Worm (Caenorhabditis elegans) whole organism, midembryonic: ENCODE data around the gene T28A11.18.

Source experiments
- T22C8.4 ChIP-seq: fragments of 200-800 bp; sonication (Bioruptor generic); IDR thresholded peaks from 2 replicates; pipeline ENCODE4 v1.3.6; 2022; ENCODE audit warnings: missing genetic modification characterization, missing compliant biosample characterization
- cog-1 ChIP-seq: sonication (generic microtip); optimal IDR thresholded peaks from 2 replicates; lab custom pipeline; 2016; ENCODE audit warnings: missing genetic modification characterization, missing compliant biosample characterization
- flt-1 ChIP-seq: fragments of 200-800 bp; sonication (Bioruptor generic); IDR thresholded peaks from 2 replicates; pipeline ENCODE4 v1.3.6; 2022; ENCODE audit warnings: missing genetic modification characterization, missing compliant biosample characterization
- klf-2 ChIP-seq: fragments of 200-800 bp; sonication (Bioruptor generic); conservative IDR thresholded peaks from 2 replicates; pipeline ENCODE4 v1.3.6; 2022; ENCODE audit warnings: missing genetic modification reagents, missing genetic modification characterization, missing compliant biosample characterization
- med-1 ChIP-seq: sonication (generic microtip); optimal IDR thresholded peaks from 2 replicates; lab custom pipeline; 2017; ENCODE audit warnings: missing genetic modification characterization, mild to moderate bottlenecking, missing compliant biosample characterization, antibody characterized with exemption, missing genetic modification reagents; ENCODE audit not compliant: insufficient read depth
- ref-1 ChIP-seq: fragments of 200-800 bp; sonication (Bioruptor generic); conservative IDR thresholded peaks from 2 replicates; pipeline ENCODE4 v1.3.6; 2022; ENCODE audit warnings: missing genetic modification reagents, missing genetic modification characterization, missing compliant biosample characterization
- tab-1 ChIP-seq: fragments of 200-800 bp; sonication (Bioruptor generic); IDR thresholded peaks from 2 replicates; pipeline ENCODE4 v1.3.6; 2022; ENCODE audit warnings: missing genetic modification characterization, missing compliant biosample characterization
- ztf-23 ChIP-seq: fragments of 200-800 bp; sonication (Bioruptor generic); IDR thresholded peaks from 2 replicates; pipeline ENCODE4 v1.3.6; 2022; ENCODE audit warnings: missing genetic modification reagents, missing genetic modification characterization, missing compliant biosample characterization
- ztf-29 ChIP-seq: fragments of 200-800 bp; sonication (Bioruptor generic); IDR thresholded peaks from 2 replicates; pipeline ENCODE4 v1.3.6; 2022; ENCODE audit warnings: missing genetic modification reagents, missing genetic modification characterization, missing compliant biosample characterization

T28A11.18 gene

DNA sequence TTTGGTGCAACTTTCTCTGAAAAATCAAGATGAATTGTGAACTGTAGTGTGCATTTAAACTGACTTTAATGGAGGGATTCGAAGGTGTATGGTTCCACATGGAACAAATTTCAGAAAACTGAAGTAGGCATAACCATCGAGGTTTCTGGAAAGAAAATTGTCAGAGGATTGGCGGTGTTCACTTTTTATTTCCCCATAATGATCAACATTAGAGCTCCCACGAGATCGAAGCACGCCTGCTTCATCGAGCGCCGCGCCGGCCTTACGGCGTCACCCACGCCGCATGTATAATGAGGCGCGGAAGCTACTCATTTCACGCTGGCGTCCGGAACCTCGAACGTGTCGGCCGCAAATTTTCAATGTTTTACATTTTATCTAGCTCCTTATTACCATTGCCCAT is 20.3 kb upstream of the T28A11.18 start:
- TF ChIP-seq klf-2 (GFP tag; lab: Robert Waterston, UW) (no peak), med-1 (GFP tag; lab: Kevin White, UChicago) (no peak), ztf-23 (GFP tag; lab: Robert Waterston, UW) (no peak), tab-1 (GFP tag; lab: Robert Waterston, UW) (no peak), cog-1 (tag; lab: Kevin White, UChicago) (no peak), ref-1 (GFP tag; lab: Robert Waterston, UW) (no peak), ztf-29 (no peak), T22C8.4 (GFP tag; lab: Robert Waterston, UW) (no peak), flt-1 (no peak)

DNA sequence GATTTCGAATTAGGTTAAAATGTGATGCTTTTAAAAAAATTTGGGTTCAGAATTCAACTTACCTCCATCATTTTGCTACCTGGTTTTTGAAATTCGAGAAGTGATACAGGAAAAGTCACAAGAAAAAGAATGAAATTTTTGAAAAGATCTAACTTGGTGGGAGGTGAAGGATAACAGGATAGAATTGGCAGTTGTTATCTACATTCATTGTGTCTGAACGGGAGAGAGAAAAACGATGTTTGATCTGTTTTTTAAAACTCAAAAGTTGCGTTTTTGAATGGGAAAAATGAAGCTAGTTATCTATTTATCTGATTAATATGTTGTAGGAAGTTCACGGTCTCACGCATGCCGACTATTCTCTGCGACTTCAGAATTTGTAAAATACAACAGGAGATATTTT is 19.5 kb upstream of the T28A11.18 start, which contains the start of gene F35F10.7:
Gene F35F10.7, minus strand, starts transcription at position 101 of the 400 bp plus-strand sequence.
- no peak for TF ChIP-seq ztf-23 (GFP tag; lab: Robert Waterston, UW)
- no peak for TF ChIP-seq ref-1 (GFP tag; lab: Robert Waterston, UW)
- TF ChIP-seq cog-1 (tag; lab: Kevin White, UChicago) = no peak
- no peak for TF ChIP-seq klf-2 (GFP tag; lab: Robert Waterston, UW)
- no peak for TF ChIP-seq med-1 (GFP tag; lab: Kevin White, UChicago)
- no peak for TF ChIP-seq T22C8.4 (GFP tag; lab: Robert Waterston, UW)
- no peak for TF ChIP-seq tab-1 (GFP tag; lab: Robert Waterston, UW)
- TF ChIP-seq flt-1 = no peak
- no peak for TF ChIP-seq ztf-29

ce11 chrV:3284629-3285028 is 16.8 kb upstream of the T28A11.18 start, which contains the start of gene F35F10.5:
Gene F35F10.5 (plus strand): TSS chrV:3284929.
- no peak for TF ChIP-seq cog-1 (tag; lab: Kevin White, UChicago)
- no peak for TF ChIP-seq klf-2 (GFP tag; lab: Robert Waterston, UW)
- TF ChIP-seq tab-1 (GFP tag; lab: Robert Waterston, UW) = no peak
- 0 out of 2 replicates have a peak, but pooled peaks have one; percentile 25 for TF ChIP-seq ztf-23 (GFP tag; lab: Robert Waterston, UW)
- TF ChIP-seq med-1 (GFP tag; lab: Kevin White, UChicago) = no peak

ce11 chrV:3282957-3283356 is 15.1 kb upstream of the T28A11.18 start, which contains the start of gene str-64:
Gene str-64 (plus strand): TSS chrV:3283257.
- TF ChIP-seq tab-1 (GFP tag; lab: Robert Waterston, UW) = no peak

ce11 chrV:3281523-3281922 is 13.7 kb upstream of the T28A11.18 start, which contains the start of gene T28A11.25:
Gene T28A11.25 (plus strand): TSS chrV:3281823.
- TF ChIP-seq klf-2 (GFP tag; lab: Robert Waterston, UW) = no peak
- TF ChIP-seq tab-1 (GFP tag; lab: Robert Waterston, UW) = no peak
- TF ChIP-seq med-1 (GFP tag; lab: Kevin White, UChicago) = no peak
- no peak for TF ChIP-seq flt-1
- no peak for TF ChIP-seq cog-1 (tag; lab: Kevin White, UChicago)
- TF ChIP-seq ztf-29 = no peak
- TF ChIP-seq T22C8.4 (GFP tag; lab: Robert Waterston, UW) = no peak

DNA sequence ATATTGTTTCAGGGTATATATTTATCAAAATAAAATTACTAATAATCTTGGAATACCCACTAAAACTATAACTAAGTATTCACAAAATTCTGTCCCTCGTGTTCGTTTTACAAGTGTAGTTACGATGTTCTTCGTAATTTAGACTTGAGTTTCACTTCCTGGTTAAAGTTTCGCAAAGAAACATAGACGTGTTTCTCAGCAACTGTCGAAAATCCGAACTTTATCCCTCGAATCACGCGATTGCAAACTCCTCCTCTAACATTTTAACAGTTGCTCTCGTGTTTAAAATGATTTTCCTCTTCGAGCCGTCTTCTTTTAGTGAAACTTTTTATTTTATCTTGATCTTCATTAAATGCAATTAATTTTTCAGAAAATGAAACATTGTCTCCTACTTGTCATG is 12.2 kb upstream of the T28A11.18 start, which contains the start of gene T28A11.2:
Gene T28A11.2, plus strand, starts transcription at position 371 of the 400 bp plus-strand sequence.
- no peak for TF ChIP-seq ztf-23 (GFP tag; lab: Robert Waterston, UW)
- TF ChIP-seq ztf-29 = no peak
- TF ChIP-seq tab-1 (GFP tag; lab: Robert Waterston, UW) = no peak
- TF ChIP-seq klf-2 (GFP tag; lab: Robert Waterston, UW) = no peak
- TF ChIP-seq flt-1 = no peak
- TF ChIP-seq med-1 (GFP tag; lab: Kevin White, UChicago) = no peak
- no peak for TF ChIP-seq cog-1 (tag; lab: Kevin White, UChicago)
- no peak for TF ChIP-seq T22C8.4 (GFP tag; lab: Robert Waterston, UW)
- no peak for TF ChIP-seq ref-1 (GFP tag; lab: Robert Waterston, UW)

- no peak for TF ChIP-seq cog-1 (tag; lab: Kevin White, UChicago)
- TF ChIP-seq flt-1 = no peak
- TF ChIP-seq ztf-23 (GFP tag; lab: Robert Waterston, UW) = no peak
- TF ChIP-seq med-1 (GFP tag; lab: Kevin White, UChicago) = no peak
- TF ChIP-seq klf-2 (GFP tag; lab: Robert Waterston, UW) = no peak
- no peak for TF ChIP-seq tab-1 (GFP tag; lab: Robert Waterston, UW)
- no peak for TF ChIP-seq T22C8.4 (GFP tag; lab: Robert Waterston, UW)
- no peak for TF ChIP-seq ztf-29
- no peak for TF ChIP-seq ref-1 (GFP tag; lab: Robert Waterston, UW)
Observed at ce11 chrV:3279138-3279537, 11.3 kb upstream of the T28A11.18 start.

ce11 chrV:3278101-3278639 is 10.3 kb upstream of the T28A11.18 start, which contains the start of gene fbxa-64:
Gene fbxa-64 (minus strand): TSS chrV:3278151.
- TF ChIP-seq ref-1 (GFP tag; lab: Robert Waterston, UW) (no peak), flt-1 (no peak), cog-1 (tag; lab: Kevin White, UChicago) (no peak), ztf-29 (no peak), tab-1 (GFP tag; lab: Robert Waterston, UW) (no peak), T22C8.4 (GFP tag; lab: Robert Waterston, UW) (no peak), klf-2 (GFP tag; lab: Robert Waterston, UW) (no peak), med-1 (GFP tag; lab: Kevin White, UChicago) (no peak), ztf-23 (GFP tag; lab: Robert Waterston, UW) (no peak)

ce11 chrV:3276184-3276583 is 8.3 kb upstream of the T28A11.18 start:
- no peak for TF ChIP-seq cog-1 (tag; lab: Kevin White, UChicago)
- no peak for TF ChIP-seq ztf-29
- no peak for TF ChIP-seq ref-1 (GFP tag; lab: Robert Waterston, UW)
- TF ChIP-seq klf-2 (GFP tag; lab: Robert Waterston, UW) = no peak
- no peak for TF ChIP-seq ztf-23 (GFP tag; lab: Robert Waterston, UW)
- TF ChIP-seq med-1 (GFP tag; lab: Kevin White, UChicago) = no peak
